Fruit fly (Drosophila melanogaster) whole organism, adult: ENCODE measurements around the gene CdGAPr.

Source experiments
- CG7101 ChIP-seq: fragments of 200-800 bp; sonication (Bioruptor generic); optimal IDR thresholded peaks from 2 replicates; lab custom pipeline; 2018; ENCODE audit warnings: missing biosample characterization, mild to moderate bottlenecking, missing genetic modification characterization, moderate library complexity
- Clk ChIP-seq: fragments of 200-800 bp; sonication (Bioruptor generic); optimal IDR thresholded peaks from 2 replicates; lab custom pipeline; 2017; ENCODE audit warnings: missing biosample characterization, missing genetic modification characterization
- Mnt ChIP-seq: fragments of 200-800 bp; sonication (Bioruptor generic); optimal IDR thresholded peaks from 2 replicates; lab custom pipeline; 2016; ENCODE audit warnings: missing biosample characterization, mild to moderate bottlenecking, missing genetic modification characterization
- cnc ChIP-seq, 2 experiments: fragments of >200 bp; optimal IDR thresholded peaks; 2 replicates each; lab custom pipeline; 2017
- kay ChIP-seq: fragments of 200-800 bp; sonication (Bioruptor generic); peaks from one replicate; lab custom pipeline; 2016; ENCODE audit warnings: missing biosample characterization, missing genetic modification characterization, borderline replicate concordance
- ovo ChIP-seq: fragments of 200-800 bp; sonication (Bioruptor generic); optimal IDR thresholded peaks from 2 replicates; lab custom pipeline; 2016; ENCODE audit warnings: missing biosample characterization, missing genetic modification characterization
- pad ChIP-seq: fragments of 200-800 bp; sonication (Bioruptor generic); optimal IDR thresholded peaks from 3 replicates; lab custom pipeline; 2017; ENCODE audit warnings: missing biosample characterization, missing genetic modification characterization, mild to moderate bottlenecking, moderate library complexity, missing genetic modification reagents
- toe ChIP-seq: fragments of 200-800 bp; sonication (Bioruptor generic); optimal IDR thresholded peaks from 2 replicates; lab custom pipeline; 2016; ENCODE audit warnings: missing biosample characterization, missing genetic modification characterization

- no peak for TF ChIP-seq CG7101 (tag; lab: Kevin White, UChicago)
- no peak for TF ChIP-seq pad
- no peak for TF ChIP-seq toe (GFP tag; lab: Kevin White, UChicago)
- TF ChIP-seq cnc (optimal IDR thresholded peaks at IDR 0.05; lab: Kevin White, UChicago) = no peak
- no peak for TF ChIP-seq ovo (GFP tag; lab: Kevin White, UChicago)
- no peak for TF ChIP-seq Clk (GFP tag; lab: Kevin White, UChicago)
- no peak for TF ChIP-seq kay
- TF ChIP-seq Mnt (GFP tag; lab: Kevin White, UChicago) = no peak
Observed at dm6 chr2L:19817147-19817546, 25.5 kb upstream of the CdGAPr start.
